Worm (Caenorhabditis elegans): ENCODE results near the gene srj-49.

DNA sequence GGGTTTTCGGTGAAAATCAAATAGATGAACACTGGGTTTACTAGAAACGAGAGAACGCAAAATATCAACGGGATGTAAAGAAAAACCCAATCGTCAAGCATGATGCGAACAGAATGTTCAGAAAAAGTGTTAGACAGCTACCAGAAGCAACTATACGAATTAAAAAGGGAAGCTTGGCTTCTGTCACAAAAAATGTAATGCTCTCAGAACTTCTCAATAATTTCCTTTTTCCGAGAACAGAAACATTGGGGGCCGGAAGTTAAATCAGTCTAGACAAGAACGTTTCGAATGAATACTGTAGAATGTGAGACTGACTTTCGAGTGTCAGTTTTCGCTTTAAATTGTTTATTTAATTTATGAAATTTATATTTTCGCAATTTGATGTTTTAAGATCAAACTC is 11.6 kb upstream of the srj-49 start, which contains the start of gene srj-54:
- TF ChIP-seq pqm-1 (tag; optimal IDR thresholded peaks at IDR 0.05): no peak
- TF ChIP-seq ttx-3 (tag; optimal IDR thresholded peaks at IDR 0.05): no peak
- no peak for TF ChIP-seq fkh-10 (GFP tag; optimal IDR thresholded peaks at IDR 0.05)
- no peak for TF ChIP-seq sox-4 (tag; optimal IDR thresholded peaks at IDR 0.05)
- no peak for TF ChIP-seq dmd-4 (tag; optimal IDR thresholded peaks at IDR 0.05; ENCODE audit: borderline replicate concordance)
- no peak for TF ChIP-seq nhr-11 (tag; optimal IDR thresholded peaks at IDR 0.05)
- no peak for TF ChIP-seq sdc-2 (tag; optimal IDR thresholded peaks at IDR 0.05)
- no peak for TF ChIP-seq nhr-232 (tag; optimal IDR thresholded peaks at IDR 0.05)
- no peak for TF ChIP-seq ceh-14 (tag; optimal IDR thresholded peaks at IDR 0.05)

Measured in whole organism, late embryonic.